Fruit fly (Drosophila melanogaster) whole organism, embryonic: Measurements from ENCODE around the gene CG42324.

Experiments used
- Aef1 ChIP-seq: fragments of 200-800 bp; sonication (Bioruptor generic); IDR thresholded peaks from 3 replicates; pipeline ENCODE4 v1.3.6; 2022; ENCODE audit warnings: missing biosample characterization, missing genetic modification characterization
- CG10462 ChIP-seq: fragments of 200-800 bp; sonication (Bioruptor generic); optimal IDR thresholded peaks from 2 replicates; lab custom pipeline; 2016; ENCODE audit warnings: missing biosample characterization, missing genetic modification characterization
- CG10654 ChIP-seq: fragments of 200-800 bp; sonication (Bioruptor generic); optimal IDR thresholded peaks from 2 replicates; lab custom pipeline; 2016; ENCODE audit warnings: missing biosample characterization, missing genetic modification characterization
- CG11085 ChIP-seq: fragments of 200-800 bp; sonication (Bioruptor generic); IDR thresholded peaks from 2 replicates; pipeline ENCODE4 v1.3.6; 2022; ENCODE audit warnings: missing biosample characterization, missing genetic modification characterization
- CG11247 ChIP-seq: fragments of 200-800 bp; sonication (Bioruptor generic); IDR thresholded peaks from 2 replicates; pipeline ENCODE4 v1.3.6; 2022; ENCODE audit warnings: missing biosample characterization, missing genetic modification characterization
- CG12071 ChIP-seq: fragments of 200-800 bp; sonication (Bioruptor generic); optimal IDR thresholded peaks from 3 replicates; lab custom pipeline; 2018; ENCODE audit warnings: missing biosample characterization, mild to moderate bottlenecking, missing genetic modification characterization
- CG12104 ChIP-seq: fragments of 200-800 bp; sonication (Bioruptor generic); optimal IDR thresholded peaks from 3 replicates; lab custom pipeline; 2016; ENCODE audit warnings: missing biosample characterization, missing genetic modification characterization
- CG12155 ChIP-seq: fragments of 200-800 bp; sonication (Bioruptor generic); optimal IDR thresholded peaks from 3 replicates; lab custom pipeline; 2016; ENCODE audit warnings: missing biosample characterization, missing genetic modification characterization
- CG12219 ChIP-seq: fragments of 200-800 bp; sonication (Bioruptor generic); optimal IDR thresholded peaks from 3 replicates; lab custom pipeline; 2018; ENCODE audit warnings: missing biosample characterization, mild to moderate bottlenecking, missing genetic modification characterization
- CG1233 ChIP-seq: fragments of 200-800 bp; sonication (Bioruptor generic); optimal IDR thresholded peaks from 4 replicates; lab custom pipeline; 2018; ENCODE audit warnings: missing biosample characterization, mild to moderate bottlenecking, missing genetic modification characterization
- CG1603 ChIP-seq: fragments of 200-800 bp; sonication (Bioruptor generic); optimal IDR thresholded peaks from 2 replicates; lab custom pipeline; 2019; ENCODE audit warnings: missing biosample characterization, mild to moderate bottlenecking, missing genetic modification characterization, moderate library complexity
- CG17328 ChIP-seq: fragments of 200-800 bp; sonication (Bioruptor generic); IDR thresholded peaks from 2 replicates; pipeline ENCODE4 v1.3.6; 2022; ENCODE audit warnings: missing biosample characterization, missing genetic modification characterization
- CG17568 ChIP-seq: fragments of 200-800 bp; sonication (Bioruptor generic); optimal IDR thresholded peaks from 2 replicates; lab custom pipeline; 2018; ENCODE audit warnings: missing biosample characterization, mild to moderate bottlenecking, missing genetic modification characterization, moderate library complexity
- CG3281 ChIP-seq: fragments of 200-800 bp; sonication (Bioruptor generic); optimal IDR thresholded peaks from 3 replicates; lab custom pipeline; 2017; ENCODE audit warnings: missing biosample characterization, mild to moderate bottlenecking, missing genetic modification characterization
- CG4854 ChIP-seq: fragments of 200-800 bp; sonication (Bioruptor generic); optimal IDR thresholded peaks from 2 replicates; lab custom pipeline; 2016; ENCODE audit warnings: missing biosample characterization, missing genetic modification characterization, inconsistent platforms
- CG8089 ChIP-seq: fragments of 200-800 bp; sonication (Bioruptor generic); optimal IDR thresholded peaks from 3 replicates; lab custom pipeline; 2016; ENCODE audit warnings: missing biosample characterization, missing genetic modification characterization
- CG8359 ChIP-seq: fragments of 200-800 bp; sonication (Bioruptor generic); optimal IDR thresholded peaks from 2 replicates; lab custom pipeline; 2017; ENCODE audit warnings: missing biosample characterization, mild to moderate bottlenecking, missing genetic modification characterization, borderline replicate concordance
- CG9609 ChIP-seq: fragments of 200-800 bp; sonication (Bioruptor generic); optimal IDR thresholded peaks from 3 replicates; lab custom pipeline; 2016; ENCODE audit warnings: missing biosample characterization, missing genetic modification characterization
- Fer1 ChIP-seq: fragments of 200-800 bp; sonication (Bioruptor generic); optimal IDR thresholded peaks from 2 replicates; lab custom pipeline; 2017; ENCODE audit warnings: missing biosample characterization, mild to moderate bottlenecking, missing genetic modification characterization
- Gsc ChIP-seq: fragments of 200-800 bp; sonication (Bioruptor generic); IDR thresholded peaks from 2 replicates; pipeline ENCODE4 v1.3.6; 2022; ENCODE audit warnings: missing biosample characterization, missing genetic modification characterization
- HLH4C ChIP-seq: fragments of 200-800 bp; sonication (Bioruptor generic); IDR thresholded peaks from 3 replicates; pipeline ENCODE4 v1.3.6; 2022; ENCODE audit warnings: missing biosample characterization, missing genetic modification characterization; ENCODE audit not compliant: partially characterized antibody
- Hey ChIP-seq: fragments of 200-800 bp; sonication (Bioruptor generic); optimal IDR thresholded peaks from 3 replicates; lab custom pipeline; 2018; ENCODE audit warnings: missing biosample characterization, mild to moderate bottlenecking, missing genetic modification characterization
- Kr ChIP-seq: fragments of 200-800 bp; sonication (Bioruptor generic); optimal IDR thresholded peaks from 2 replicates; lab custom pipeline; 2017; ENCODE audit warnings: missing biosample characterization, mild to moderate bottlenecking, missing genetic modification characterization
- Mad ChIP-seq: fragments of 200-800 bp; sonication (Bioruptor generic); optimal IDR thresholded peaks from 2 replicates; lab custom pipeline; 2016; ENCODE audit warnings: missing biosample characterization, missing genetic modification characterization
- Neu2 ChIP-seq: fragments of 200-800 bp; sonication (Bioruptor generic); optimal IDR thresholded peaks from 3 replicates; lab custom pipeline; 2016; ENCODE audit warnings: missing biosample characterization, missing genetic modification characterization, borderline replicate concordance
- Trl ChIP-seq, 3 experiments: fragments of >200 bp in 2 of 3; fragments of 200-800 bp in 1 of 3; sonication (Bioruptor generic) in 1 of 3; optimal IDR thresholded peaks; 2 replicates in 1 of 3; 3 replicates in 2 of 3; lab custom pipeline; 2016 to 2017; ENCODE audit warnings: missing biosample characterization in 1 of 3, missing genetic modification characterization in 1 of 3
- al ChIP-seq: fragments of 200-800 bp; sonication (Bioruptor generic); IDR thresholded peaks from 2 replicates; pipeline ENCODE4 v1.3.6; 2022; ENCODE audit warnings: missing biosample characterization, missing genetic modification characterization
- bsh ChIP-seq, 2 experiments: fragments of 200-800 bp; sonication (Bioruptor generic); optimal IDR thresholded peaks; 2 replicates each; lab custom pipeline; 2017 to 2018; ENCODE audit warnings: mild to moderate bottlenecking in 2 of 2, missing biosample characterization in 2 of 2, missing genetic modification characterization in 2 of 2, moderate library complexity in 1 of 2
- chn ChIP-seq: fragments of 200-800 bp; sonication (Bioruptor generic); optimal IDR thresholded peaks from 2 replicates; lab custom pipeline; 2016; ENCODE audit warnings: missing biosample characterization, missing genetic modification characterization
- corto ChIP-seq: fragments of 200-800 bp; sonication (Bioruptor generic); optimal IDR thresholded peaks from 2 replicates; lab custom pipeline; 2016; ENCODE audit warnings: missing biosample characterization, mild to moderate bottlenecking, missing genetic modification characterization, moderate library complexity
- da ChIP-seq: fragments of 200-800 bp; sonication (Bioruptor generic); optimal IDR thresholded peaks from 2 replicates; lab custom pipeline; 2016; ENCODE audit warnings: missing biosample characterization, missing genetic modification characterization
- emc ChIP-seq: fragments of 200-800 bp; sonication (Bioruptor generic); optimal IDR thresholded peaks from 2 replicates; lab custom pipeline; 2016; ENCODE audit warnings: missing biosample characterization, missing genetic modification characterization
- exex ChIP-seq: fragments of 200-800 bp; sonication (Bioruptor generic); optimal IDR thresholded peaks from 4 replicates; lab custom pipeline; 2018; ENCODE audit warnings: missing biosample characterization, mild to moderate bottlenecking, missing genetic modification characterization, moderate library complexity
- fu2 ChIP-seq: fragments of 200-800 bp; sonication (Bioruptor generic); optimal IDR thresholded peaks from 2 replicates; lab custom pipeline; 2016; ENCODE audit warnings: missing biosample characterization, missing genetic modification characterization
- gem ChIP-seq: fragments of 200-800 bp; sonication (Bioruptor generic); optimal IDR thresholded peaks from 2 replicates; lab custom pipeline; 2019; ENCODE audit warnings: missing biosample characterization, mild to moderate bottlenecking, missing genetic modification characterization, moderate library complexity
- lbe ChIP-seq: fragments of 200-800 bp; sonication (Bioruptor generic); optimal IDR thresholded peaks from 2 replicates; lab custom pipeline; 2016; ENCODE audit warnings: missing biosample characterization, mild to moderate bottlenecking, missing genetic modification characterization
- luna ChIP-seq: fragments of 200-800 bp; sonication (Bioruptor generic); optimal IDR thresholded peaks from 2 replicates; lab custom pipeline; 2016; ENCODE audit warnings: missing biosample characterization, missing genetic modification characterization
- nom ChIP-seq: fragments of 200-800 bp; sonication (Bioruptor generic); optimal IDR thresholded peaks from 2 replicates; lab custom pipeline; 2017; ENCODE audit warnings: missing biosample characterization, missing genetic modification characterization, mild to moderate bottlenecking, moderate library complexity, missing genetic modification reagents
- run ChIP-seq: fragments of 200-800 bp; sonication (Bioruptor generic); optimal IDR thresholded peaks from 3 replicates; lab custom pipeline; 2018; ENCODE audit warnings: missing biosample characterization, mild to moderate bottlenecking, missing genetic modification characterization
- sens ChIP-seq: fragments of 200-800 bp; sonication (Bioruptor generic); peaks from one replicate; lab custom pipeline; 2016; ENCODE audit warnings: missing biosample characterization, missing genetic modification characterization
- stc ChIP-seq: fragments of 200-800 bp; sonication (Bioruptor generic); IDR thresholded peaks from 2 replicates; pipeline ENCODE4 v1.3.6; 2022; ENCODE audit warnings: missing biosample characterization, missing genetic modification characterization
- tup ChIP-seq: fragments of 200-800 bp; sonication (Bioruptor generic); optimal IDR thresholded peaks from 2 replicates; lab custom pipeline; 2016; ENCODE audit warnings: missing biosample characterization, mild to moderate bottlenecking, missing genetic modification characterization, moderate library complexity

The CG42324 gene

DNA sequence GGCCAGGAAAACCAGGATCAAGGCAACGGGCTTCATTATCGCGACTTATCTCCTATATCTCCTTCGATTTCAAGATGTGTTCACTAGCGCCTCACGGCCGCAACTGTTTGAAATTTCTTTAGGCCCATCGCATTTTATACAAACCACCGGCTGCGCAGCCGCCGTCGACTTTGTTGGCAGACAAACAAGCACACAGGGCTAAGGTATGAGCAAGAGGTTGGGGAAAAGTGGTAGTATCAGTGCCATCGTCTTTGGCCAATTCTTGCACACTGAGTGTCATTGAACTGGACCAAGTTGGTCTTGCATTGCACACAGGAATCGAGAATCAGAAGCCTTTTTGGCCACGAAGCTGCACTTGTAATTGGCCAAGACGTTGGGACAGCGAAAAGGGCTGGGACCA, 40.3 kb downstream of the CG42324 start, which contains the start of gene ImpE2:
TSS of gene ImpE2 (minus strand) at position 115 of the 400 bp plus-strand sequence.
- no peak for TF ChIP-seq run (tag; lab: Kevin White, UChicago)
- TF ChIP-seq Trl (optimal IDR thresholded peaks at IDR 0.05; lab: Kevin White, UChicago): no peak
- no peak for TF ChIP-seq Trl (GFP tag; optimal IDR thresholded peaks at IDR 0.05; lab: Kevin White, UChicago)
- no peak for TF ChIP-seq CG11247 (GFP tag; lab: Robert Waterston, UW)
- TF ChIP-seq CG1233 (GFP tag; lab: Kevin White, UChicago): no peak
- TF ChIP-seq CG9609: no peak
- no peak for TF ChIP-seq al (GFP tag; lab: Robert Waterston, UW)
- no peak for TF ChIP-seq exex
- TF ChIP-seq CG10654 (GFP tag; lab: Kevin White, UChicago): no peak
- no peak for TF ChIP-seq CG10462
- TF ChIP-seq CG11085 (GFP tag; lab: Robert Waterston, UW): no peak
- TF ChIP-seq Kr (GFP tag; lab: Kevin White, UChicago): no peak
- TF ChIP-seq Aef1: no peak
- TF ChIP-seq luna (GFP tag; lab: Kevin White, UChicago): no peak
- no peak for TF ChIP-seq Hey (tag; lab: Kevin White, UChicago)
- no peak for TF ChIP-seq da (GFP tag; lab: Kevin White, UChicago)
- TF ChIP-seq CG12071 (GFP tag; lab: Kevin White, UChicago): no peak
- no peak for TF ChIP-seq CG1603 (tag; lab: Kevin White, UChicago)
- no peak for TF ChIP-seq CG3281 (GFP tag; lab: Kevin White, UChicago)
- no peak for TF ChIP-seq CG17568 (GFP tag; lab: Kevin White, UChicago)
- no peak for TF ChIP-seq CG8089 (GFP tag; lab: Kevin White, UChicago)

DNA sequence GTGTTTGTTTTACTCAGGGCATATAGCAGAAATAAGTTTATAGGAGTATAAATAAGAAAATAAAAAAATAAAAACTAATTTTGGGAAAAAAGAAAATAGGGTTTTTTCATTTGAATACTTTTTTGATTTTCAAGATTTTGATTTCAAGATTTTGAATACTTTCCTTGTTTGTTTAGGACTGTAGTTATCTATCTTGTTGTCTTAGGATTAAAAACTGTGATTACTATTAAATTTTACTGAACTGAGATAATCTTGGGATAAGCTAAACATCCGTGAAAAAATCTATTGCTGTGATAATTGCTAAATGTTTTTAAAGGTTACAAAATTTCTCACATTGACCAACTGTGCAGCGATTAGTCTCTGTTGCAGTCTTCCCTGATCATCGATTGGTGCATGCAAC, 40.8 kb downstream of the CG42324 start:
- TF ChIP-seq Mad (GFP tag; lab: Kevin White, UChicago) (no peak), Neu2 (no peak), Gsc (GFP tag; lab: Robert Waterston, UW) (no peak), CG12104 (GFP tag; lab: Kevin White, UChicago) (no peak), HLH4C (GFP tag; lab: Robert Waterston, UW) (no peak), CG12219 (GFP tag; lab: Kevin White, UChicago) (no peak), CG17328 (GFP tag; lab: Robert Waterston, UW) (no peak), bsh (GFP tag; optimal IDR thresholded peaks at IDR 0.05; lab: Kevin White, UChicago) (peak in 1 of 2 experiments; percentile 81), chn (GFP tag; lab: Kevin White, UChicago) (no peak), CG12155 (GFP tag; lab: Kevin White, UChicago) (no peak), CG8359 (GFP tag; lab: Kevin White, UChicago) (no peak), CG4854 (no peak), sens (GFP tag; lab: Kevin White, UChicago) (peak; percentile 36), emc (GFP tag; lab: Kevin White, UChicago) (no peak)

DNA sequence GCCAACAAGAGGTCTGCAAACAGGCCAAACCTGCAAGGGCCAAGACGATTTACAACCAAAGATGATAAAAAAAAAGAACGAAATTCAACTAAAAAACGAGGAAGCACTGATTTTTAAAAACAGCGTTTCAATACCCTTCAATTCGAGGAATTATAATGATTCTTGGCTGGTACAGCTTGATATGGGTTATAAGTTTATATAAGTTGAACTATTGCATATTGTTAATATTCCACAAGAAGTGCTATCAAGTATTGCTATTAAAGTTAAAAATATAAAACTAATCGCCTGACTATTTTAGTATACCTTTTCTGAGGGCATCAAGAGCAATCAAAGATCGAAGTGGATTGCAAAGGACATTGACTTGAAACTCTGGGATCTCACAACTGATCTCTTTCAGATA, 41.8 kb downstream of the CG42324 start:
- TF ChIP-seq stc (no peak), Fer1 (GFP tag; lab: Kevin White, UChicago) (no peak), corto (GFP tag; lab: Kevin White, UChicago) (peak; percentile 9), nom (GFP tag; lab: Kevin White, UChicago) (peak; percentile 17), da (GFP tag; lab: Kevin White, UChicago) (no peak), Gsc (GFP tag; lab: Robert Waterston, UW) (no peak), fu2 (GFP tag; lab: Kevin White, UChicago) (no peak), tup (GFP tag; lab: Kevin White, UChicago) (no peak), bsh (GFP tag; optimal IDR thresholded peaks at IDR 0.05; lab: Kevin White, UChicago) (peak in 1 of 2 experiments; percentile 29), gem (tag; lab: Kevin White, UChicago) (no peak), lbe (GFP tag; lab: Kevin White, UChicago) (peak; percentile 77)
